Worm (Caenorhabditis elegans) whole organism, L3 larva: Measurements from ENCODE around the gene prp-9.

Experiments used
- ZK546.5 ChIP-seq: sonication (generic microtip); optimal IDR thresholded peaks from 2 replicates; lab custom pipeline; 2017; ENCODE audit warnings: missing biosample characterization, missing genetic modification characterization
- ceh-82 ChIP-seq: fragments of 150-350 bp; optimal IDR thresholded peaks from 2 replicates; lab custom pipeline; 2014; ENCODE audit warnings: missing biosample characterization, missing genetic modification characterization
- elt-1 ChIP-seq: fragments of 150-350 bp; optimal IDR thresholded peaks from 2 replicates; lab custom pipeline; 2014; ENCODE audit warnings: missing biosample characterization, missing genetic modification characterization
- jun-1 ChIP-seq: fragments of 150-350 bp; optimal IDR thresholded peaks from 2 replicates; lab custom pipeline; 2014; ENCODE audit warnings: missing biosample characterization, missing genetic modification reagents, missing genetic modification characterization
- lin-39 ChIP-seq: fragments of 150-350 bp; optimal IDR thresholded peaks from 2 replicates; lab custom pipeline; 2018; ENCODE audit warnings: missing biosample characterization, missing genetic modification reagents, missing genetic modification characterization
- mdl-1 ChIP-seq: fragments of 150-350 bp; optimal IDR thresholded peaks from 2 replicates; lab custom pipeline; 2014; ENCODE audit warnings: missing biosample characterization, missing genetic modification characterization
- nhr-11 ChIP-seq: fragments of 150-350 bp; optimal IDR thresholded peaks from 2 replicates; lab custom pipeline; 2014; ENCODE audit warnings: missing biosample characterization, missing genetic modification characterization
- nhr-237 ChIP-seq: fragments of 150-350 bp; optimal IDR thresholded peaks from 2 replicates; lab custom pipeline; 2014; ENCODE audit warnings: missing biosample characterization, missing genetic modification characterization
- nhr-28 ChIP-seq: fragments of 150-350 bp; optimal IDR thresholded peaks from 2 replicates; lab custom pipeline; 2014; ENCODE audit warnings: missing biosample characterization, missing genetic modification characterization
- nhr-77 ChIP-seq: fragments of 150-350 bp; optimal IDR thresholded peaks from 2 replicates; lab custom pipeline; 2014; ENCODE audit warnings: missing biosample characterization, missing genetic modification characterization
- pqm-1 ChIP-seq: fragments of 150-350 bp; optimal IDR thresholded peaks from 2 replicates; lab custom pipeline; 2017; ENCODE audit warnings: missing biosample characterization, missing genetic modification characterization, inconsistent platforms
- snpc-4 ChIP-seq: fragments of 150-350 bp; optimal IDR thresholded peaks from 2 replicates; lab custom pipeline; 2014; ENCODE audit warnings: missing biosample characterization, missing genetic modification characterization
- unc-62 ChIP-seq: fragments of 150-350 bp; sonication (generic microtip); optimal IDR thresholded peaks from 4 replicates; lab custom pipeline; 2014; ENCODE audit warnings: missing biosample characterization, missing genetic modification reagents, missing genetic modification characterization
- ztf-11 ChIP-seq: fragments of 150-350 bp; optimal IDR thresholded peaks from 2 replicates; lab custom pipeline; 2014; ENCODE audit warnings: missing biosample characterization, missing genetic modification characterization

DNA sequence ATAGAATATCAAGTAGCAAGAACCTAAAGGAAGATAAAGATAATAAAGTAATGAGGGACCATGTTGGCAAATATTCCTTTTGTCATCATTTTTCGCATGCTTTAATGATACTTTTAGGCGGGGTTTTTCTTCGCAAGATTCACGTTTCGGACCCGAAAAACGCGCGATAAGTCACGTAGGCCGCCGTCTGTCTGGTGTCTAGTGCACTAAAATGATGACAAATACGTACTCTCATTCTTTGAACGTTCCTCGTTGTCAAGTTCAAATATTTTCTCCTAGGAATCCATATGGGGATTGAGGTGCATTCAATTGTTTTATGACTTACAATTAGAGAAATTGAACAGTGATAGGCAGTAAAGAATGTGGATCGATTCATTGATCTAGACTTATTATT is 41.4 kb downstream of the prp-9 start, which contains the start of gene taap-1:
- TF ChIP-seq pqm-1 (tag; lab: Kevin White, UChicago) (peak; percentile 4), mdl-1 (no peak), nhr-237 (tag; lab: Kevin White, UChicago) (no peak), elt-1 (tag; lab: Kevin White, UChicago) (no peak), nhr-11 (tag; lab: Kevin White, UChicago) (no peak), unc-62 (no peak), snpc-4 (no peak), ceh-82 (tag; lab: Kevin White, UChicago) (no peak), ZK546.5 (tag; lab: Kevin White, UChicago) (no peak), nhr-28 (tag; lab: Kevin White, UChicago) (no peak), lin-39 (tag; lab: Kevin White, UChicago) (no peak), ztf-11 (tag; lab: Kevin White, UChicago) (no peak), nhr-77 (no peak), jun-1 (tag; lab: Kevin White, UChicago) (no peak)
